Worm (Caenorhabditis elegans) whole organism, L4 larva: ENCODE results near the gene poml-1.

Source experiments
- D1046.2 ChIP-seq: fragments of 200-800 bp; sonication (Bioruptor generic); IDR thresholded peaks from 2 replicates; pipeline ENCODE4 v1.3.6; 2022; ENCODE audit warnings: missing genetic modification characterization, missing compliant biosample characterization
- Y5F2A.4 ChIP-seq: fragments of 200-800 bp; sonication (Bioruptor generic); optimal IDR thresholded peaks from 2 replicates; lab custom pipeline; 2018; ENCODE audit warnings: mild to moderate bottlenecking, missing genetic modification characterization, missing compliant biosample characterization
- dmd-9 ChIP-seq: fragments of 200-800 bp; sonication (Bioruptor generic); IDR thresholded peaks from 2 replicates; pipeline ENCODE4 v1.3.6; 2022; ENCODE audit warnings: missing genetic modification reagents, missing genetic modification characterization, missing compliant biosample characterization
- hlh-11 ChIP-seq: fragments of 200-800 bp; sonication (Bioruptor generic); optimal IDR thresholded peaks from 2 replicates; lab custom pipeline; 2018; ENCODE audit warnings: mild to moderate bottlenecking, missing genetic modification characterization, missing compliant biosample characterization
- hmg-1.1 ChIP-seq: fragments of 200-800 bp; sonication (Bioruptor generic); IDR thresholded peaks from 2 replicates; pipeline ENCODE4 v1.3.6; 2022; ENCODE audit warnings: missing genetic modification reagents, missing genetic modification characterization, missing compliant biosample characterization
- mxl-2 ChIP-seq: fragments of 200-800 bp; sonication (Bioruptor generic); conservative IDR thresholded peaks from 2 replicates; pipeline ENCODE4 v1.3.6; 2022; ENCODE audit warnings: missing genetic modification reagents, missing genetic modification characterization, missing compliant biosample characterization
- pqm-1 ChIP-seq: sonication (generic microtip); optimal IDR thresholded peaks from 2 replicates; lab custom pipeline; 2017; ENCODE audit warnings: missing biosample characterization, missing genetic modification characterization
- tag-97 ChIP-seq: fragments of 200-800 bp; sonication (Bioruptor generic); IDR thresholded peaks from 2 replicates; pipeline ENCODE4 v1.3.6; 2022; ENCODE audit warnings: missing genetic modification characterization, missing compliant biosample characterization

Gene poml-1

DNA sequence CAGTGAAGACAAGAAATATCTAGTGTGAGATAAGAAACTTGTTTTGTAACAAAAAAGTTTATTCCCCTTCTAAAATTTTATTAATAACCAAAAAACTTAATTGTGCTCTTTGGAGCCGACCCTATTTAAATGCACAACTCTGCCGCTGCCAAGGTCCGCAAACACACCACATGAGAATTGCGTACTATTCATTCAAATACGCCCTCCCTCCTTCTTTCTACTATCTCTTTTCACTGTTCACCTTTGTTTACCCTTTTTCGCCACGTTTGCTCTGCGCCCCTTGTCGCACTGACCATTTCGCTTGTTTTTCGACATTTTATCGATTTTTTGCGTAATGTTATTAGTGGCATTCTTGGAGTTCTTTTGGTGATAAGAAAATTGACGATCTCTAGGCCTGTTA lies 53.1 kb downstream of the poml-1 start (continued):
- peak; percentile 67 for TF ChIP-seq hlh-11 (tag; lab: Kevin White, UChicago)
- TF ChIP-seq D1046.2 (GFP tag; lab: Robert Waterston, UW) = no peak
- TF ChIP-seq Y5F2A.4 (GFP tag; lab: Kevin White, UChicago) = no peak
- TF ChIP-seq hmg-1.1 = no peak
- TF ChIP-seq dmd-9 = no peak
- TF ChIP-seq mxl-2 (GFP tag; lab: Robert Waterston, UW) = no peak
- no peak for TF ChIP-seq tag-97
- TF ChIP-seq pqm-1 (tag; lab: Kevin White, UChicago) = peak; percentile 39
